Fruit fly (Drosophila melanogaster): ENCODE data around the gene hth.

The hth gene

DNA sequence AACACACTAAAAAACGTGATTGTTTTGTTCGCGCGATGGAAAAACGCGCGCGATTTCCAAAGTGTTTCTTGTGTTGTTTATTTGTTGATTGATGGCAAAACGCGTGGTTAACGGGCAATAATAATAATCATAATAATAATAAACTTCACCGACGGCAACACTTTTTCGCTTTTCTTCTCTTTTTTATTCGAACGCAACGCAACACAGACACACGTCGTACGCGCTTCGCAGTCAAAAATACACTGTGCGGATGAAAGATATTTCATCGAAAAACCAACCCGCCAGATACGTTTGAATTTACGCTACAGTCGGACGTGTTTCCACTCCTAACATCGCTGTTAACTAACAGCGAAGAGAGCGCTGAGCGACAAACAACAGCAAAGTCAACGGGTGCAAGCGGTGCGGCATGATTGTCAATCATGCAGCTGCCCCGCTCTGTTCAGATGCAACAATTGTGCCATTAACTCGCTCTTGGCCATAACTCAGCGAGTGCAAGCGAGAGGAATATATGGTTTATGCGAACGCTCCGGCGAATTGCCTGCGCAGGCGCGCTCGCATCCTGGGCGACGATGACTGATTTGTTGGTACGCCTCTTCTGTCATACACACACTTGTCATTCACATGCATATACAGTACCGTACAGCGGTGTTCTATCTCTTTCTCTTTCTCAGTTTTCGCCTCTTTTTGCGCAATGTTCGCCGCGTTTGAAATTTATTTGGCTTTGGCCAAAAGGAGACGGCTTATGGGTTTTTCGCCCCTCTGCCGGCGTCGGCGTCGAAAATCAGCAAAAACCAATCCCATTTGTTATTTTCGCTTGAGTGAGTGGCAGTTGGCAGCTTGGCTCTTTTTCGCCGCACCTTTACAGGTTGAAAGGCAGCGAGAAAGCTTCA, 25.1 kb downstream of the hth start (continued):
- TF ChIP-seq ac (GFP tag; optimal IDR thresholded peaks at IDR 0.05): peak; percentile 17
- TF ChIP-seq zf30C (GFP tag; optimal IDR thresholded peaks at IDR 0.05): peak; percentile 95
- TF ChIP-seq ewg (GFP tag; optimal IDR thresholded peaks at IDR 0.05): peak; percentile 99
- TF ChIP-seq unc-4 (GFP tag; IDR thresholded peaks at IDR 0.05; ENCODE audit: partially characterized antibody): no peak
- TF ChIP-seq CG5953 (GFP tag; IDR thresholded peaks at IDR 0.05): no peak
- TF ChIP-seq salm (tag; optimal IDR thresholded peaks at IDR 0.05): no peak
- TF ChIP-seq CG9797 (GFP tag; optimal IDR thresholded peaks at IDR 0.05): no peak
- no peak for TF ChIP-seq CG34376 (GFP tag; optimal IDR thresholded peaks at IDR 0.05)
- TF ChIP-seq Oli (tag; optimal IDR thresholded peaks at IDR 0.05): no peak
- peak; percentile 31 for TF ChIP-seq CG17829 (tag; optimal IDR thresholded peaks at IDR 0.05)
- no peak for TF ChIP-seq vfl (GFP tag; optimal IDR thresholded peaks at IDR 0.05)
- TF ChIP-seq CG10565 (GFP tag; optimal IDR thresholded peaks at IDR 0.05): no peak
- no peak for TF ChIP-seq CG3407 (GFP tag; optimal IDR thresholded peaks at IDR 0.05)
- TF ChIP-seq Scr (GFP tag; IDR thresholded peaks at IDR 0.05; ENCODE audit: partially characterized antibody): peak; percentile 55
- peak; percentile 18 for TF ChIP-seq Fer1 (GFP tag; optimal IDR thresholded peaks at IDR 0.05)
- no peak for TF ChIP-seq fru (optimal IDR thresholded peaks at IDR 0.05)
- peak; percentile 29 for TF ChIP-seq stwl (tag; optimal IDR thresholded peaks at IDR 0.05)
- no peak for TF ChIP-seq CG4707 (GFP tag; optimal IDR thresholded peaks at IDR 0.05)
- TF ChIP-seq lbe (GFP tag; optimal IDR thresholded peaks at IDR 0.05): peak; percentile 6
- no peak for TF ChIP-seq gfzf (GFP tag; optimal IDR thresholded peaks at IDR 0.05)
- TF ChIP-seq amos (GFP tag; IDR thresholded peaks at IDR 0.05; ENCODE audit: partially characterized antibody): peak; percentile 40; the same call in 1 of the 2 replicates
- peak in 1 of 2 experiments; percentile 16 for TF ChIP-seq crp (GFP tag; optimal IDR thresholded peaks at IDR 0.05)
- TF ChIP-seq pros (GFP tag; optimal IDR thresholded peaks at IDR 0.05): peak; percentile 75
- TF ChIP-seq Abd-B (GFP tag; optimal IDR thresholded peaks at IDR 0.05): peak; percentile 40
- 0 out of 2 replicates have a peak, but pooled peaks have one; percentile 45 for TF ChIP-seq CG13287 (GFP tag; IDR thresholded peaks at IDR 0.05; ENCODE audit: partially characterized antibody)
- TF ChIP-seq CG5180 (GFP tag; optimal IDR thresholded peaks at IDR 0.05): peak; percentile 47
- no peak for TF ChIP-seq CG4854 (GFP tag; optimal IDR thresholded peaks at IDR 0.05)
- no peak for TF ChIP-seq CG9817 (tag; optimal IDR thresholded peaks at IDR 0.05)
- TF ChIP-seq CG12942 (GFP tag; optimal IDR thresholded peaks at IDR 0.05): no peak
- TF ChIP-seq HLH3B (GFP tag; IDR thresholded peaks at IDR 0.05): no peak
- no peak for TF ChIP-seq Bdp1 (GFP tag; optimal IDR thresholded peaks at IDR 0.05)
- no peak for TF ChIP-seq Lpt (GFP tag; optimal IDR thresholded peaks at IDR 0.05)
- no peak for TF ChIP-seq dan (GFP tag; IDR thresholded peaks at IDR 0.05)
- TF ChIP-seq CG34224 (GFP tag; IDR thresholded peaks at IDR 0.05; ENCODE audit: partially characterized antibody): no peak
- TF ChIP-seq h (optimal IDR thresholded peaks at IDR 0.05): no peak
- TF ChIP-seq CG4360 (GFP tag; IDR thresholded peaks at IDR 0.05): peak; percentile 54
- peak; percentile 62 for TF ChIP-seq CG8359 (GFP tag; optimal IDR thresholded peaks at IDR 0.05; ENCODE audit: borderline replicate concordance)
- TF ChIP-seq cas (GFP tag; IDR thresholded peaks at IDR 0.05): no peak
- no peak for TF ChIP-seq CG14014 (GFP tag; IDR thresholded peaks at IDR 0.05)
- no peak for TF ChIP-seq Blimp-1 (GFP tag; optimal IDR thresholded peaks at IDR 0.05)
- peak; percentile 45; the same call in 1 of the 2 replicates for TF ChIP-seq sna (GFP tag; IDR thresholded peaks at IDR 0.05; ENCODE audit: partially characterized antibody)
- TF ChIP-seq Bgb (GFP tag; IDR thresholded peaks at IDR 0.05; ENCODE audit: partially characterized antibody): peak; percentile 51
- no peak for TF ChIP-seq prd (optimal IDR thresholded peaks at IDR 0.05)
- no peak for TF ChIP-seq prd (GFP tag; IDR thresholded peaks at IDR 0.05)
- TF ChIP-seq trh (GFP tag; optimal IDR thresholded peaks at IDR 0.05): no peak
- TF ChIP-seq zen (tag; optimal IDR thresholded peaks at IDR 0.05): peak; percentile 71
- TF ChIP-seq HLHmδ (GFP tag; optimal IDR thresholded peaks at IDR 0.05): no peak
- no peak for TF ChIP-seq usp (GFP tag; optimal IDR thresholded peaks at IDR 0.05)

All from whole organism, embryonic.